Fruit fly (Drosophila melanogaster) whole organism, embryonic: ENCODE results near the gene TMEM216.

ENCODE experiments used
- Atf-2 ChIP-seq: fragments of 200-800 bp; sonication (Bioruptor generic); optimal IDR thresholded peaks from 2 replicates; lab custom pipeline; 2016; ENCODE audit warnings: missing biosample characterization, missing genetic modification characterization
- CG1024 ChIP-seq: fragments of 200-800 bp; sonication (Bioruptor generic); IDR thresholded peaks from 2 replicates; pipeline ENCODE4 v1.3.6; 2022; ENCODE audit warnings: missing biosample characterization, missing genetic modification characterization
- CG10543 ChIP-seq: fragments of 200-800 bp; sonication (Bioruptor generic); optimal IDR thresholded peaks from 3 replicates; lab custom pipeline; 2017; ENCODE audit warnings: missing biosample characterization, mild to moderate bottlenecking, missing genetic modification characterization, moderate library complexity
- CG12071 ChIP-seq: fragments of 200-800 bp; sonication (Bioruptor generic); optimal IDR thresholded peaks from 3 replicates; lab custom pipeline; 2018; ENCODE audit warnings: missing biosample characterization, mild to moderate bottlenecking, missing genetic modification characterization
- CG13287 ChIP-seq: fragments of 200-800 bp; sonication (Bioruptor generic); IDR thresholded peaks from 2 replicates; pipeline ENCODE4 v1.3.6; 2022; ENCODE audit warnings: missing biosample characterization, missing genetic modification characterization; ENCODE audit not compliant: partially characterized antibody
- CG13894 ChIP-seq: fragments of 200-800 bp; sonication (Bioruptor generic); optimal IDR thresholded peaks from 3 replicates; lab custom pipeline; 2018; ENCODE audit warnings: missing biosample characterization, mild to moderate bottlenecking, missing genetic modification characterization, moderate library complexity
- CG14860 ChIP-seq: fragments of 200-800 bp; sonication (Bioruptor generic); IDR thresholded peaks from 3 replicates; pipeline ENCODE4 v1.3.6; 2022; ENCODE audit warnings: missing biosample characterization, missing genetic modification characterization; ENCODE audit not compliant: partially characterized antibody
- CG15479 ChIP-seq: fragments of 200-800 bp; sonication (Bioruptor generic); optimal IDR thresholded peaks from 3 replicates; lab custom pipeline; 2019; ENCODE audit warnings: missing biosample characterization, mild to moderate bottlenecking, missing genetic modification characterization, moderate library complexity
- CG15601 ChIP-seq: fragments of 200-800 bp; sonication (Bioruptor generic); optimal IDR thresholded peaks from 3 replicates; lab custom pipeline; 2019; ENCODE audit warnings: missing biosample characterization, mild to moderate bottlenecking, missing genetic modification characterization, moderate library complexity
- CG16863 ChIP-seq: fragments of 200-800 bp; sonication (Bioruptor generic); optimal IDR thresholded peaks from 3 replicates; lab custom pipeline; 2016; ENCODE audit warnings: missing biosample characterization, missing genetic modification characterization
- CG1832 ChIP-seq: fragments of 200-800 bp; sonication (Bioruptor generic); optimal IDR thresholded peaks from 2 replicates; lab custom pipeline; 2017; ENCODE audit warnings: missing biosample characterization, mild to moderate bottlenecking, missing genetic modification characterization, inconsistent platforms
- CG3065 ChIP-seq: fragments of 200-800 bp; sonication (Bioruptor generic); optimal IDR thresholded peaks from 2 replicates; lab custom pipeline; 2016; ENCODE audit warnings: missing biosample characterization, missing genetic modification characterization
- CG31224 ChIP-seq: fragments of 200-800 bp; sonication (Bioruptor generic); IDR thresholded peaks from 2 replicates; pipeline ENCODE4 v1.3.6; 2022; ENCODE audit warnings: missing biosample characterization, missing genetic modification characterization
- CG31388 ChIP-seq: fragments of 200-800 bp; sonication (Bioruptor generic); optimal IDR thresholded peaks from 2 replicates; lab custom pipeline; 2016; ENCODE audit warnings: missing biosample characterization, missing genetic modification characterization
- CG7556 ChIP-seq: fragments of 200-800 bp; sonication (Bioruptor generic); optimal IDR thresholded peaks from 2 replicates; lab custom pipeline; 2017; ENCODE audit warnings: missing biosample characterization, mild to moderate bottlenecking, missing genetic modification characterization
- Camta ChIP-seq: fragments of 200-800 bp; sonication (Bioruptor generic); optimal IDR thresholded peaks from 2 replicates; lab custom pipeline; 2016; ENCODE audit warnings: missing biosample characterization, missing genetic modification characterization
- D ChIP-seq, 2 experiments: fragments of 200-800 bp in 1 of 2; fragments of >200 bp in 1 of 2; sonication (Bioruptor generic) in 1 of 2; optimal IDR thresholded peaks; 2 replicates in 1 of 2; 3 replicates in 1 of 2; lab custom pipeline; 2017; ENCODE audit warnings: mild to moderate bottlenecking in 1 of 2, missing biosample characterization in 1 of 2, missing genetic modification characterization in 1 of 2, missing genetic modification reagents in 1 of 2
- Dref ChIP-seq: fragments of 200-800 bp; sonication (Bioruptor generic); IDR thresholded peaks from 2 replicates; pipeline ENCODE4 v1.3.6; 2022; ENCODE audit warnings: missing biosample characterization, missing genetic modification characterization
- Drgx ChIP-seq: fragments of 200-800 bp; sonication (Bioruptor generic); IDR thresholded peaks from 2 replicates; pipeline ENCODE4 v1.3.6; 2022; ENCODE audit warnings: missing biosample characterization, missing genetic modification characterization
- ERR ChIP-seq: fragments of 200-800 bp; sonication (Bioruptor generic); optimal IDR thresholded peaks from 2 replicates; lab custom pipeline; 2016; ENCODE audit warnings: missing biosample characterization, missing genetic modification characterization
- Fer2 ChIP-seq: fragments of 200-800 bp; sonication (Bioruptor generic); optimal IDR thresholded peaks from 2 replicates; lab custom pipeline; 2018; ENCODE audit warnings: missing biosample characterization, mild to moderate bottlenecking, missing genetic modification characterization, moderate library complexity
- H15 ChIP-seq: fragments of 200-800 bp; sonication (Bioruptor generic); IDR thresholded peaks from 3 replicates; pipeline ENCODE4 v1.3.6; 2022; ENCODE audit warnings: missing biosample characterization, missing genetic modification characterization
- Hr78 ChIP-seq, 2 experiments: fragments of 200-800 bp in 1 of 2; fragments of >200 bp in 1 of 2; sonication (Bioruptor generic) in 1 of 2; optimal IDR thresholded peaks; 2 replicates each; lab custom pipeline; 2017 to 2019; ENCODE audit warnings: missing biosample characterization in 2 of 2, missing genetic modification characterization in 2 of 2, mild to moderate bottlenecking in 1 of 2, moderate library complexity in 1 of 2
- Lpt ChIP-seq: fragments of >200 bp; optimal IDR thresholded peaks from 2 replicates; lab custom pipeline; 2018; ENCODE audit warnings: missing biosample characterization, missing genetic modification characterization
- Oli ChIP-seq: fragments of 200-800 bp; sonication (Bioruptor generic); optimal IDR thresholded peaks from 2 replicates; lab custom pipeline; 2018; ENCODE audit warnings: missing biosample characterization, mild to moderate bottlenecking, missing genetic modification characterization, moderate library complexity
- Ravus ChIP-seq: fragments of 200-800 bp; sonication (Bioruptor generic); IDR thresholded peaks from 2 replicates; pipeline ENCODE4 v1.3.6; 2022; ENCODE audit warnings: missing biosample characterization, missing genetic modification characterization
- Rfx ChIP-seq: fragments of 200-800 bp; sonication (Bioruptor generic); IDR thresholded peaks from 2 replicates; pipeline ENCODE4 v1.3.6; 2022; ENCODE audit warnings: missing biosample characterization, missing genetic modification characterization
- Usf ChIP-seq: fragments of 200-800 bp; sonication (Bioruptor generic); optimal IDR thresholded peaks from 2 replicates; lab custom pipeline; 2017; ENCODE audit warnings: missing genotype, missing biosample characterization, missing genetic modification characterization
- abd-A ChIP-seq: fragments of 200-800 bp; sonication (Bioruptor generic); optimal IDR thresholded peaks from 3 replicates; lab custom pipeline; 2019; ENCODE audit warnings: missing biosample characterization, mild to moderate bottlenecking, missing genetic modification characterization, moderate library complexity
- chn ChIP-seq: fragments of 200-800 bp; sonication (Bioruptor generic); optimal IDR thresholded peaks from 2 replicates; lab custom pipeline; 2016; ENCODE audit warnings: missing biosample characterization, missing genetic modification characterization
- dimm ChIP-seq: fragments of 200-800 bp; sonication (Bioruptor generic); IDR thresholded peaks from 2 replicates; pipeline ENCODE4 v1.3.6; 2022; ENCODE audit warnings: missing biosample characterization, missing genetic modification characterization
- dpn ChIP-seq, 2 experiments: fragments of 200-800 bp; sonication (Bioruptor generic); optimal IDR thresholded peaks; 3 replicates each; lab custom pipeline; 2016; ENCODE audit warnings: missing biosample characterization in 2 of 2, missing genetic modification characterization in 2 of 2
- en ChIP-seq: fragments of 200-800 bp; sonication (Bioruptor generic); optimal IDR thresholded peaks from 2 replicates; lab custom pipeline; 2016; ENCODE audit warnings: missing biosample characterization, missing genetic modification characterization
- grau ChIP-seq: fragments of 200-800 bp; optimal IDR thresholded peaks from 3 replicates; lab custom pipeline; 2019; ENCODE audit warnings: missing biosample characterization, mild to moderate bottlenecking, missing genetic modification characterization, moderate library complexity
- grn ChIP-seq: fragments of 200-800 bp; sonication (Bioruptor generic); optimal IDR thresholded peaks from 3 replicates; lab custom pipeline; 2017; ENCODE audit warnings: missing biosample characterization, missing genetic modification characterization
- hb ChIP-seq: fragments of 200-800 bp; sonication (Bioruptor generic); IDR thresholded peaks from 3 replicates; pipeline ENCODE4 v1.3.6; 2022; ENCODE audit warnings: missing biosample characterization, missing genetic modification characterization; ENCODE audit not compliant: partially characterized antibody
- jumu ChIP-seq: fragments of 200-800 bp; sonication (Bioruptor generic); optimal IDR thresholded peaks from 3 replicates; lab custom pipeline; 2016; ENCODE audit warnings: missing biosample characterization, missing genetic modification characterization
- oc ChIP-seq: fragments of 200-800 bp; sonication (Bioruptor generic); optimal IDR thresholded peaks from 2 replicates; lab custom pipeline; 2018; ENCODE audit warnings: missing biosample characterization, mild to moderate bottlenecking, missing genetic modification characterization, moderate library complexity
- peb ChIP-seq: fragments of 200-800 bp; sonication (Bioruptor generic); IDR thresholded peaks from 2 replicates; pipeline ENCODE4 v1.3.6; 2022; ENCODE audit warnings: missing biosample characterization, missing genetic modification characterization
- repo ChIP-seq: fragments of 200-800 bp; sonication (Bioruptor generic); optimal IDR thresholded peaks from 2 replicates; lab custom pipeline; 2016; ENCODE audit warnings: missing biosample characterization, missing genetic modification characterization
- shn ChIP-seq: fragments of 200-800 bp; sonication (Bioruptor generic); optimal IDR thresholded peaks from 3 replicates; lab custom pipeline; 2016; ENCODE audit warnings: missing biosample characterization, missing genetic modification characterization
- slou ChIP-seq: fragments of 200-800 bp; sonication (Bioruptor generic); optimal IDR thresholded peaks from 3 replicates; lab custom pipeline; 2016; ENCODE audit warnings: missing biosample characterization, missing genetic modification characterization
- ssp ChIP-seq: fragments of 200-800 bp; sonication (Bioruptor generic); IDR thresholded peaks from 2 replicates; pipeline ENCODE4 v1.3.6; 2022; ENCODE audit warnings: missing biosample characterization, missing genetic modification characterization
- stc ChIP-seq: fragments of 200-800 bp; sonication (Bioruptor generic); IDR thresholded peaks from 2 replicates; pipeline ENCODE4 v1.3.6; 2022; ENCODE audit warnings: missing biosample characterization, missing genetic modification characterization
- tx ChIP-seq: fragments of 200-800 bp; sonication (Bioruptor generic); optimal IDR thresholded peaks from 2 replicates; lab custom pipeline; 2016; ENCODE audit warnings: missing biosample characterization, missing genetic modification characterization
- yki ChIP-seq: fragments of >200 bp; optimal IDR thresholded peaks from 3 replicates; lab custom pipeline; 2018
- zf30C ChIP-seq: fragments of 200-800 bp; sonication (Bioruptor generic); optimal IDR thresholded peaks from 3 replicates; lab custom pipeline; 2018; ENCODE audit warnings: missing biosample characterization, mild to moderate bottlenecking, missing genetic modification characterization
- zfh1 ChIP-seq: fragments of 200-800 bp; sonication (Bioruptor generic); IDR thresholded peaks from 3 replicates; pipeline ENCODE4 v1.3.6; 2022; ENCODE audit warnings: missing biosample characterization, missing genetic modification characterization
- zfh2 ChIP-seq: fragments of 200-800 bp; sonication (Bioruptor generic); optimal IDR thresholded peaks from 2 replicates; lab custom pipeline; 2016; ENCODE audit warnings: missing biosample characterization, missing genetic modification characterization

The TMEM216 gene

DNA sequence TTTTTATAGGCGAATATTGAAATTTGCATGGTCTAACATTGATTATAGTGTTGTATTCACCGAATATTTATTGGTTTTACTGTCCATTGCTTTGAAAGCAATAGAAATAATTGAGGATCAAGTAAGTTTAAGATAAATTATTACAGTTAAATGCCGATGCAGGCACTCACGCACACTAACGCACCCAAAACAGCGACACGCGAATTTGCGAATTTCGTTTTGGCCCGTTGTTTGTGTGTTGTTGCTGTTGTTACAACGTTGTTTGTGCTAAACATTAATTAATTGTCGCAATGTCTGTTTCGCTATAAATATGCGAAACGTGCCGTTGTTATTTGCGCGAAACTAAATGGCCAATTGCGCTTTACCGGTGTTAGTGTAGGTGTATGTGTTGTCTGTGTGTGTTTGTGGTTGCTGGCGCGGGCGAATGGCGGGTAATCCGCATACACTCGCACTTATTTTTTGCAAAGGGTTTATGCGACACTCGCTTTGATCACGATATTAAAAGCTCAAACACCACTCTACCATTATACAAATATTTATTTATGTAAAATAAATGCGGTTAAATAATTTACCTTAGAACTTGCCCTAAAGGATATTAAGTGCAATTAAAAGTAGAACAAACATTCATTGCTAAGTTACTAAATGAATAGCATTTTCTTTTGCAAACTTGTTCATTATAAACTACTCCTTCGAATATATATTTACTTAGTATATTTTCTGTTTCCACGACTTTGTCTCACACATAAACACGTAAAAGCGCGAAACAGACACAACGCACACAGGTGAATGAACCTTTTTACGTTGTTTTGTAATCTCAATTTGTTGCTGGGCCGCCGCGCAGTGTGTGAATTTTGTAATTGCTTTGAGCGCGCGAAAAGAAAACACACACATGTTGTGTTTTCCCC, 32.1 kb downstream of the TMEM216 start:
- TF ChIP-seq repo (GFP tag; lab: Kevin White, UChicago): no peak
- TF ChIP-seq CG14860 (GFP tag; lab: Robert Waterston, UW): 0 out of 3 replicates have a peak, but pooled peaks have one; percentile 2
- peak; percentile 72; the same call in 1 of the 2 replicates for TF ChIP-seq Drgx
- no peak for TF ChIP-seq abd-A (tag; lab: Kevin White, UChicago)
- TF ChIP-seq CG16863 (GFP tag; lab: Kevin White, UChicago): no peak
- TF ChIP-seq hb (GFP tag; lab: Robert Waterston, UW): no peak
- no peak for TF ChIP-seq Lpt (GFP tag; lab: Kevin White, UChicago)
- no peak for TF ChIP-seq zfh2
- no peak for TF ChIP-seq grau (tag; lab: Kevin White, UChicago)
- no peak for TF ChIP-seq Atf-2 (GFP tag; lab: Kevin White, UChicago)
- no peak for TF ChIP-seq ssp (GFP tag; lab: Robert Waterston, UW)
- no peak for TF ChIP-seq en (GFP tag; lab: Kevin White, UChicago)
- no peak for TF ChIP-seq H15 (GFP tag; lab: Robert Waterston, UW)
- TF ChIP-seq oc: no peak
- TF ChIP-seq dimm: no peak
- TF ChIP-seq yki: no peak
- 0 out of 2 replicates have a peak, but pooled peaks have one; percentile 28 for TF ChIP-seq stc (GFP tag; lab: Robert Waterston, UW)
- TF ChIP-seq Rfx (GFP tag; lab: Robert Waterston, UW): 0 out of 2 replicates have a peak, but pooled peaks have one; percentile 6
- TF ChIP-seq CG13287 (GFP tag; lab: Robert Waterston, UW): no peak
- peak; percentile 10 for TF ChIP-seq CG7556 (GFP tag; lab: Kevin White, UChicago)
- no peak for TF ChIP-seq Oli (tag; lab: Kevin White, UChicago)
- TF ChIP-seq chn (GFP tag; lab: Kevin White, UChicago): no peak
- no peak for TF ChIP-seq tx (GFP tag; lab: Kevin White, UChicago)
- no peak for TF ChIP-seq CG3065 (GFP tag; lab: Kevin White, UChicago)
- peak; percentile 2 for TF ChIP-seq CG10543 (GFP tag; lab: Kevin White, UChicago)
- TF ChIP-seq ERR (GFP tag; lab: Kevin White, UChicago): no peak
- no peak for TF ChIP-seq Camta (GFP tag; lab: Kevin White, UChicago)
- TF ChIP-seq CG1832 (GFP tag; lab: Kevin White, UChicago): no peak
- TF ChIP-seq shn: no peak
- no peak for TF ChIP-seq Ravus
- TF ChIP-seq dpn (GFP tag; optimal IDR thresholded peaks at IDR 0.05; lab: Kevin White, UChicago): no peak
- no peak for TF ChIP-seq jumu (GFP tag; lab: Kevin White, UChicago)
- TF ChIP-seq D (optimal IDR thresholded peaks at IDR 0.05; lab: Kevin White, UChicago): no peak
- TF ChIP-seq D (GFP tag; optimal IDR thresholded peaks at IDR 0.05; lab: Kevin White, UChicago): no peak
- TF ChIP-seq zfh1 (GFP tag; lab: Robert Waterston, UW): no peak
- no peak for TF ChIP-seq CG12071
- 0 out of 2 replicates have a peak, but pooled peaks have one; percentile 23 for TF ChIP-seq CG31224 (GFP tag; lab: Robert Waterston, UW)
- no peak for TF ChIP-seq CG15601
- TF ChIP-seq slou: no peak
- no peak for TF ChIP-seq CG1024 (GFP tag; lab: Robert Waterston, UW)
- peak; percentile 53 for TF ChIP-seq CG15479 (GFP tag; lab: Kevin White, UChicago)
- TF ChIP-seq Usf: peak; percentile 1
- TF ChIP-seq Hr78 (GFP tag; optimal IDR thresholded peaks at IDR 0.05; lab: Kevin White, UChicago): no peak
- TF ChIP-seq zf30C (GFP tag; lab: Kevin White, UChicago): no peak
- no peak for TF ChIP-seq Dref (GFP tag; lab: Robert Waterston, UW)
- TF ChIP-seq grn (GFP tag; lab: Kevin White, UChicago): no peak
- TF ChIP-seq peb: no peak
- TF ChIP-seq Fer2 (tag; lab: Kevin White, UChicago): no peak
- TF ChIP-seq CG31388 (GFP tag; lab: Kevin White, UChicago): no peak
- TF ChIP-seq CG13894 (tag; lab: Kevin White, UChicago): no peak
